Worm (Caenorhabditis elegans) whole organism, midembryonic: ENCODE results near the gene nrde-2.
A peak's percentile ranks its signal among the peaks of the same experiment; 100 is the strongest.

Source experiments
- T22C8.4 ChIP-seq: fragments of 200-800 bp; sonication (Bioruptor generic); IDR thresholded peaks from 2 replicates; pipeline ENCODE4 v1.3.6; 2022; ENCODE audit warnings: missing genetic modification characterization, missing compliant biosample characterization
- cog-1 ChIP-seq: sonication (generic microtip); optimal IDR thresholded peaks from 2 replicates; lab custom pipeline; 2016; ENCODE audit warnings: missing genetic modification characterization, missing compliant biosample characterization
- flt-1 ChIP-seq: fragments of 200-800 bp; sonication (Bioruptor generic); IDR thresholded peaks from 2 replicates; pipeline ENCODE4 v1.3.6; 2022; ENCODE audit warnings: missing genetic modification characterization, missing compliant biosample characterization
- klf-2 ChIP-seq: fragments of 200-800 bp; sonication (Bioruptor generic); conservative IDR thresholded peaks from 2 replicates; pipeline ENCODE4 v1.3.6; 2022; ENCODE audit warnings: missing genetic modification reagents, missing genetic modification characterization, missing compliant biosample characterization
- med-1 ChIP-seq: sonication (generic microtip); optimal IDR thresholded peaks from 2 replicates; lab custom pipeline; 2017; ENCODE audit warnings: missing genetic modification characterization, mild to moderate bottlenecking, missing compliant biosample characterization, antibody characterized with exemption, missing genetic modification reagents; ENCODE audit not compliant: insufficient read depth
- ref-1 ChIP-seq: fragments of 200-800 bp; sonication (Bioruptor generic); conservative IDR thresholded peaks from 2 replicates; pipeline ENCODE4 v1.3.6; 2022; ENCODE audit warnings: missing genetic modification reagents, missing genetic modification characterization, missing compliant biosample characterization
- tab-1 ChIP-seq: fragments of 200-800 bp; sonication (Bioruptor generic); IDR thresholded peaks from 2 replicates; pipeline ENCODE4 v1.3.6; 2022; ENCODE audit warnings: missing genetic modification characterization, missing compliant biosample characterization
- ztf-23 ChIP-seq: fragments of 200-800 bp; sonication (Bioruptor generic); IDR thresholded peaks from 2 replicates; pipeline ENCODE4 v1.3.6; 2022; ENCODE audit warnings: missing genetic modification reagents, missing genetic modification characterization, missing compliant biosample characterization
- ztf-29 ChIP-seq: fragments of 200-800 bp; sonication (Bioruptor generic); IDR thresholded peaks from 2 replicates; pipeline ENCODE4 v1.3.6; 2022; ENCODE audit warnings: missing genetic modification reagents, missing genetic modification characterization, missing compliant biosample characterization

The nrde-2 gene

DNA sequence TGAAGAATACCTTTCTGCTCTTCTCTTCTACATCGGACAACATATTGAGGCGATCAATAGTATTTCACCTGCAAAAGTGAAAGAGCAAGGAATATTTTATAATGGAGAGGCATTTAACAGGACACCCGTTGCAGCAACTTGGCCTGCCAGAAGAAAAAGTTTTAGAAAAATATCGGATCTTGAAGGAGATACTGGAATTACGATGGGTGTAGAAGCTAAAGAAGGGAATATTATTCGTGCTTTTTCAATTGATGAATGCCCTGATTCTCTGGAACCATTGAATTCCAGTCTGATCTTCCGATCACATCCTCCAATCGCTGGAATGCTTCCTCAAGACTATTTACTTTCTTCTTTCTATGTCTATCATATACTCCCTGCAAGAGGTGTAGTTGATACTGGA, 13.8 kb upstream of the nrde-2 start:
- TF ChIP-seq flt-1 (GFP tag; lab: Robert Waterston, UW) (no peak), klf-2 (GFP tag; lab: Robert Waterston, UW) (no peak), ztf-29 (GFP tag; lab: Robert Waterston, UW) (no peak)

DNA sequence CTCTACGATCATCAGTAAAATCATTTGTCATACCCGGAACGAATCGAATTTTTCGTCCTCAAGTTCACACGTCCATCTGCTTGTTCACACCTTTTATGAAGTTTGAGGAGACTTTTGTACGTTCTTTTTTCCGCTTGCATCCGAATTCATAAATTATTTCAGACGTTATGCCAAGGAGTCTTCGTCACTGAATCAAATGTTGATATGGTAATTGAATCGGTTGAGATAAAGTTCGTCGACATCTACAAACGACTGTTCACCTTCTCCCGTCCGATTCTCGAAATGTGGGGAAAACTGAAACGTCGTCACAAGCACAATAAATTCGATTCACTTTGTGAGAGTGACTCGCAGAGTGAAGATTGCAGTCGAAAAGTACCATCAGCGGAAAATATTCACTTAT, 4.6 kb upstream of the nrde-2 start:
- no peak for TF ChIP-seq klf-2 (GFP tag; lab: Robert Waterston, UW)
- TF ChIP-seq ref-1 (GFP tag; lab: Robert Waterston, UW) = no peak
- TF ChIP-seq tab-1 (GFP tag; lab: Robert Waterston, UW) = no peak
- no peak for TF ChIP-seq ztf-23 (GFP tag; lab: Robert Waterston, UW)

DNA sequence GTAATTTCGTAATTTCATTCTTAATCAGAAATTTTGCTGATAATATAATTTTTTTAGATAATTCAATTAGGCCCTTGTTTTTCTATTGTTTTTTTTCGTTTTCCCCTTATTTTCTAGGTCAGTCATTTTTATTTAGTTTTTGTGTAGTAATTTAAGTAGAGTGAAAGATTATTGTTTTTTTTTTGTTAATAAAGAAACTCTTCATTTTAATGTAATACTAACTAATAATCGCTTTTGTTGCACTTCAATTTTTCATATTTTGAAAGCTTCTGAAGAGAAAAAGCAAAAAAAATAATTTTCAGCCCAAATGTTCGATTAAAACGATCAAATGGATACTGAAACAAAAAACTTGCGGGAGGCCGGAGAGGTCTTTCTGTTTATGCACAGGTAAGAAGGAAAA, 3.5 kb upstream of the nrde-2 start, which contains the start of gene F54B3.1:
TSS of gene F54B3.1 (plus strand) at position 301 of the 400 bp plus-strand sequence.
- TF ChIP-seq T22C8.4 (GFP tag; lab: Robert Waterston, UW) (no peak), tab-1 (GFP tag; lab: Robert Waterston, UW) (no peak), ztf-29 (GFP tag; lab: Robert Waterston, UW) (no peak), med-1 (GFP tag; lab: Kevin White, UChicago) (no peak), ztf-23 (GFP tag; lab: Robert Waterston, UW) (no peak), cog-1 (tag; lab: Kevin White, UChicago) (no peak), ref-1 (GFP tag; lab: Robert Waterston, UW) (no peak), klf-2 (GFP tag; lab: Robert Waterston, UW) (no peak), flt-1 (GFP tag; lab: Robert Waterston, UW) (no peak)

DNA sequence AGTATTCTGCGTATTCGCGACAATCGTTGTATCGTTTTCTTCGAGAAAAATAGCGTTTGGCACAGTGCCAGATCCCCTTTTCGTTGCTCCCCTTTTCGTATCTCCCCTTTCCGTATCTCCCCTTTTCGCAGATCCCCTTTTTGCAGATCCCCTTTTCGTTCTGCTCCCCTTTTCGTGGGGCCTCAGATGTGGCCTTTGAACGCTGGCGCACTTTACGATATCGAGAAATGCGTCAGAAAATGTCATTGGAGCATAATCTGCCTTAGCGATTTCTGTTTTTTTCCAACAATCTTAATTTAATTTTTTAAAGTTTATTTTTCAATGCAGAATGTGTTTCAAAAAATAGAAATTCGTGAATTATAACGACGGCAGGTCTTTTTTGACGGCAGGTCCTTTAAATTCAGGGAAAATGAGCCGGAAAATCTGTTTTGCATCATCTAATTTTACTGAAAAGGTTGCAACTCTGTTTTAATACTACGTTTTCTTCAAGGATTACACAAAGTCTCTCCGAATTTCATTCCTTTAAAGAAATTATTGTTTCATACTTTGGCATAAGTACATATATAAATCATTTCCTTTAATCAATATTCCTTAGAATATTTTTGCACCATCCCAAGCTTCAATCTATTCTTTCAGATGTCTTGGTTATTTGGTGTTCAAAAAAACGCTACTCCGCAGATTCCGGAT, 1.1 kb upstream of the nrde-2 start, which contains the start of gene atad-3:
TSS of gene atad-3 (plus strand) at position 637 of the 687 bp plus-strand sequence.
- TF ChIP-seq med-1 (GFP tag; lab: Kevin White, UChicago) (no peak), cog-1 (tag; lab: Kevin White, UChicago) (peak; percentile 82), ref-1 (GFP tag; lab: Robert Waterston, UW) (peak; percentile 79), flt-1 (GFP tag; lab: Robert Waterston, UW) (peak; percentile 95), tab-1 (GFP tag; lab: Robert Waterston, UW) (peak; percentile 88), klf-2 (GFP tag; lab: Robert Waterston, UW) (peak; percentile 96), ztf-29 (GFP tag; lab: Robert Waterston, UW) (peak; percentile 90), ztf-23 (GFP tag; lab: Robert Waterston, UW) (peak; percentile 97), T22C8.4 (GFP tag; lab: Robert Waterston, UW) (peak; percentile 85; the same call in 1 of the 2 replicates)

DNA sequence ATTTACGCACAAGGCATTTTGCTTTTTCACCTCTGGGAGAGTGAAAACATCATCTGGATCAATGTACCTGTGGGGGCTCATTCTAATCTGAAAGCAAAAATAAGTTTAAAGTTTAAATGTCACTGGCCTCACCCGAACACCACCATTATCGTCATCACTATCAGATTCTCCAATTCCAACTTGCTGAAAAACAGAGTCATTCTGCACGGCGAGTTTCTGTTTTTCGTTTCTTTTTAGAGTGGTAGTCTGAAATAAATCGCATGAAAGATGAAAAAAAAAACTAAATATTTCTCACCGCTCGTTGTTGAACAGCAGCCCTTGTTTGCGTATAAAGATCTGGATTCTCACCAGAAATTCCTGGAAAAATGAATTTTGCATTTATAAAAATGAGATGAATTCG, 284 bp downstream of the nrde-2 start:
- no peak for TF ChIP-seq tab-1 (GFP tag; lab: Robert Waterston, UW)
- no peak for TF ChIP-seq cog-1 (tag; lab: Kevin White, UChicago)
- no peak for TF ChIP-seq klf-2 (GFP tag; lab: Robert Waterston, UW)
- TF ChIP-seq flt-1 (GFP tag; lab: Robert Waterston, UW) = no peak
- no peak for TF ChIP-seq ztf-29 (GFP tag; lab: Robert Waterston, UW)
- TF ChIP-seq ref-1 (GFP tag; lab: Robert Waterston, UW) = no peak
- TF ChIP-seq ztf-23 (GFP tag; lab: Robert Waterston, UW) = no peak
- TF ChIP-seq med-1 (GFP tag; lab: Kevin White, UChicago) = no peak

DNA sequence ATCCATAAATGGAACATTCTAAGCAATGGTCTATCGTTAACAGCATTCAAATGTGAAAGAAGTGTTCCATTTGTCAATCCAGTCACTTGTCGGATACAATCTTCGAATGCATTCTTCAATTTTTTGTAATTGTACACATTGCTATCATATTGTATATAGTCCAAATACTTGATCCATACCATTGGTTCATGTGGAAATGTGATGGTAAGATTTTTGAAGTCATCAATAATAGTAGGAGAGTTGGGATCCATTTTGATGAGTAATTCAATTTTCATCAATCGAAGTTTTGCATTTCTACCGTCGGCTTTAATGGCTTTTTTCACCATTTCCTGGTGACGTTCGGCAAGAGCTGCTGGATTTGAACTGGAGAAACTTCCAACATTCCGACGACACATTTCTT, 1.8 kb downstream of the nrde-2 start:
- TF ChIP-seq tab-1 (GFP tag; lab: Robert Waterston, UW) (no peak), med-1 (GFP tag; lab: Kevin White, UChicago) (no peak), ref-1 (GFP tag; lab: Robert Waterston, UW) (no peak), ztf-29 (GFP tag; lab: Robert Waterston, UW) (no peak), T22C8.4 (GFP tag; lab: Robert Waterston, UW) (no peak), ztf-23 (GFP tag; lab: Robert Waterston, UW) (no peak), klf-2 (GFP tag; lab: Robert Waterston, UW) (no peak), flt-1 (GFP tag; lab: Robert Waterston, UW) (no peak), cog-1 (tag; lab: Kevin White, UChicago) (no peak)

DNA sequence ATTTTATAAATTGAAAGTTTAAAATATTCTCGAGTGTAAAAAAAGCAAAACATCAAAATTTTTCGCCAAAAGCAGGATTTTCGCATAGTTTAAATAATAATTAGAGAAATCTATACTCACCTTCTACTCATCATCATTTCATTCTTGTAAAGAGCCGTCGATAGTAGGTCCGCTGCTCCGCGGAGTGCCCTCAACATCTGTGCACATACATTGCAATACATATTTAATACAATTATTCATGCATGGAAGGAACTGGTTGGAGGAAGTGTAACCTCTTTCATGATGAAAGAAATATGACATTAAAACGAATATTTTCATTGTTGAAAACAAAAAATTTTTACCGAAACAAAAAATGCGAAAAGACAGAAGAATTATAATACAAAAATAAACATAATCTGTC, 5.1 kb downstream of the nrde-2 start, which contains the start of gene mrps-14:
TSS of gene mrps-14 (minus strand) at position 197 of the 400 bp plus-strand sequence.
- TF ChIP-seq cog-1 (tag; lab: Kevin White, UChicago) (no peak), med-1 (GFP tag; lab: Kevin White, UChicago) (no peak), klf-2 (GFP tag; lab: Robert Waterston, UW) (no peak), T22C8.4 (GFP tag; lab: Robert Waterston, UW) (no peak), ref-1 (GFP tag; lab: Robert Waterston, UW) (no peak), ztf-23 (GFP tag; lab: Robert Waterston, UW) (no peak), ztf-29 (GFP tag; lab: Robert Waterston, UW) (no peak), flt-1 (GFP tag; lab: Robert Waterston, UW) (no peak), tab-1 (GFP tag; lab: Robert Waterston, UW) (no peak)

DNA sequence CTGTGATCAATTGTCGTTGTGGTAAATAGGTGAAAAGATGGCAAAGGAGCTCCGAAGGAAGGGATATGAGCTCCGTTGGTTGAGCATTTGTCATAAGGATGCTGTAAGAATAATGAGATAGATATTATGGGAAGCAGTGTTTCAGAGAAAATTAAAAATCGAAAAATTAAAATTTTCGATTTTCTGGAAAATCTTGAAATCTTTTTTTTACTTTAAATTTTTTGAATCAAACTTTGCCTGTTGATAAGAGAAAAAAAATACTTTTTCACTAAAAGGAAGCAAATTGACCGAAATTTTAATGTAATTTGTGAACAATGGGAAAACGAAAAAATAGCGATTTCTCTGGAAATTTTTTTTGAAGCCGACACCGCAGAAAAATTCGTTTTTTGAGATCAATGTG, 7.8 kb downstream of the nrde-2 start, which contains the start of gene mec-15:
TSS of gene mec-15 (minus strand) at position 101 of the 400 bp plus-strand sequence.
- TF ChIP-seq cog-1 (tag; lab: Kevin White, UChicago) (no peak), tab-1 (GFP tag; lab: Robert Waterston, UW) (no peak), med-1 (GFP tag; lab: Kevin White, UChicago) (no peak), T22C8.4 (GFP tag; lab: Robert Waterston, UW) (no peak), ref-1 (GFP tag; lab: Robert Waterston, UW) (no peak), flt-1 (GFP tag; lab: Robert Waterston, UW) (no peak), ztf-23 (GFP tag; lab: Robert Waterston, UW) (no peak), ztf-29 (GFP tag; lab: Robert Waterston, UW) (no peak)

DNA sequence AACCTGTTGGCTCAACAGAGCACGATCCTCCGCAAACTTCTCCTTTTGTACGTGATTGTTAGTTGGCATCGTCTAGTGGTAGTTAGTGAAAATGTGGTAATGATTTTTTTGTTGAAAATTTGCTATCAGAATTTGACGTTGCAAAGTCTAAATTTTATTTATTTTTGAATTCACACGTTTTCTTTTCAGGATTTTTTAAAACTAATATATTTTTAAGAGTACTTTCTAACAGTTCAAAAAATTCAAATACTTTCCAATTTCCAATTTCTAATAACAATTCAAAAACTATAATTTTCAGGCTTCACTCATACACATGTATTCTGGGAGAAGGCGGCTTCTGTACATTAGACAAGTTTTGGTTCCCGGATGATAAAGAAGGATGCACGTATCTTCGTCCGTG, 13.0 kb downstream of the nrde-2 start, which contains the start of gene ubxn-5:
TSS of gene ubxn-5 (minus strand) at position 101 of the 400 bp plus-strand sequence.
- TF ChIP-seq ztf-23 (GFP tag; lab: Robert Waterston, UW) (no peak), flt-1 (GFP tag; lab: Robert Waterston, UW) (no peak), ref-1 (GFP tag; lab: Robert Waterston, UW) (no peak), med-1 (GFP tag; lab: Kevin White, UChicago) (no peak), cog-1 (tag; lab: Kevin White, UChicago) (no peak), klf-2 (GFP tag; lab: Robert Waterston, UW) (no peak), ztf-29 (GFP tag; lab: Robert Waterston, UW) (no peak), tab-1 (GFP tag; lab: Robert Waterston, UW) (no peak), T22C8.4 (GFP tag; lab: Robert Waterston, UW) (no peak)
